Worm (Caenorhabditis elegans) whole organism, late embryonic: ENCODE data around the gene R01E6.5.

Experiments used
- F13H6.1 ChIP-seq: sonication (generic microtip); optimal IDR thresholded peaks from 2 replicates; lab custom pipeline; 2016; ENCODE audit warnings: missing genetic modification characterization, missing compliant biosample characterization
- K02D7.2 ChIP-seq: sonication (generic microtip); optimal IDR thresholded peaks from 2 replicates; lab custom pipeline; 2017; ENCODE audit warnings: mild to moderate bottlenecking, missing genetic modification characterization, missing compliant biosample characterization
- ama-1 ChIP-seq: fragments of 150-350 bp; optimal IDR thresholded peaks from 2 replicates; lab custom pipeline; 2014
- ceh-34 ChIP-seq: sonication (generic microtip); optimal IDR thresholded peaks from 2 replicates; lab custom pipeline; 2016; ENCODE audit warnings: mild to moderate bottlenecking, missing genetic modification characterization, missing compliant biosample characterization
- elt-4 ChIP-seq: sonication (generic microtip); optimal IDR thresholded peaks from 2 replicates; lab custom pipeline; 2016; ENCODE audit warnings: missing genetic modification characterization, missing compliant biosample characterization
- fkh-10 ChIP-seq: fragments of 150-350 bp; optimal IDR thresholded peaks from 2 replicates; lab custom pipeline; 2014; ENCODE audit warnings: missing biosample characterization, missing genetic modification reagents, missing genetic modification characterization
- gmeb-2 ChIP-seq: sonication (generic microtip); optimal IDR thresholded peaks from 2 replicates; lab custom pipeline; 2016; ENCODE audit warnings: missing genetic modification characterization, inconsistent platforms, missing compliant biosample characterization
- lin-11 ChIP-seq: fragments of 200-800 bp; sonication (Bioruptor generic); optimal IDR thresholded peaks from 2 replicates; lab custom pipeline; 2018; ENCODE audit warnings: mild to moderate bottlenecking, missing genetic modification characterization, missing compliant biosample characterization
- mec-3 ChIP-seq: sonication (generic microtip); optimal IDR thresholded peaks from 2 replicates; lab custom pipeline; 2016; ENCODE audit warnings: borderline replicate concordance, missing genetic modification characterization, missing compliant biosample characterization
- nfya-1 ChIP-seq: sonication (generic microtip); optimal IDR thresholded peaks from 2 replicates; lab custom pipeline; 2017; ENCODE audit warnings: missing genetic modification characterization, mild to moderate bottlenecking, missing compliant biosample characterization, antibody characterized with exemption, moderate library complexity
- syd-9 ChIP-seq: sonication (generic microtip); optimal IDR thresholded peaks from 2 replicates; lab custom pipeline; 2016; ENCODE audit warnings: mild to moderate bottlenecking, missing genetic modification characterization, moderate library complexity, missing compliant biosample characterization
- ttx-3 ChIP-seq: sonication (generic microtip); optimal IDR thresholded peaks from 2 replicates; lab custom pipeline; 2016; ENCODE audit warnings: missing genetic modification reagents, missing genetic modification characterization, missing compliant biosample characterization

DNA sequence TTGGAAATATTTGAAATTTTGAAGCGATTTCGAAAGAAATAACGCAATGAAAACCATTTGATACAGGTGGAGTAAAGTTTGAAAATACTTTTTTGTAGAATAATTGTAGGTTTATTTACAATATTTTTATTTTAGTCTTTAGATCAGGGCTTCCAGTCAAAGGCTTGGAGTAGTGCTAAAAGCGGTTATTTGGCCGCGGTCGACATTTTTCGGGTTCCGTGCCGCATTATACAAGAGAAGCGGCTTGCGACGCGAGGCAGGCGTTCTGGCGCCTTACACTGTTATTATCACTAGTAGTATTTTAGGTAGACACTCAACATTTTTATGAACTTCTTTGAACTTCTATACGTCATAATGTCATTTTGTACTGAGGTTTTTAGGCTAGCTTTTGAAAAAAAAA is 30.4 kb upstream of the R01E6.5 start:
- TF ChIP-seq elt-4 (tag; lab: Kevin White, UChicago) (no peak), K02D7.2 (no peak), nfya-1 (tag; lab: Kevin White, UChicago) (no peak), syd-9 (tag; lab: Kevin White, UChicago) (no peak), ama-1 (lab: Kevin White, UChicago) (no peak), F13H6.1 (tag; lab: Kevin White, UChicago) (no peak), ttx-3 (tag; lab: Kevin White, UChicago) (no peak), fkh-10 (GFP tag; lab: Kevin White, UChicago) (no peak), lin-11 (no peak), mec-3 (tag; lab: Kevin White, UChicago) (no peak), ceh-34 (tag; lab: Kevin White, UChicago) (no peak), gmeb-2 (tag; lab: Kevin White, UChicago) (no peak)
